Fruit fly (Drosophila melanogaster) whole organism, prepupa: Measurements from ENCODE around the gene CG10561.

Experiments used
- CG16779 ChIP-seq: fragments of 200-800 bp; sonication (Bioruptor generic); optimal IDR thresholded peaks from 3 replicates; lab custom pipeline; 2017; ENCODE audit warnings: missing biosample characterization, mild to moderate bottlenecking, missing genetic modification characterization
- Met ChIP-seq: fragments of 200-800 bp; sonication (Bioruptor generic); optimal IDR thresholded peaks from 3 replicates; lab custom pipeline; 2016; ENCODE audit warnings: missing biosample characterization, missing genetic modification characterization
- vri ChIP-seq: fragments of 200-800 bp; sonication (Bioruptor generic); optimal IDR thresholded peaks from 3 replicates; lab custom pipeline; 2016; ENCODE audit warnings: missing biosample characterization, mild to moderate bottlenecking, missing genetic modification characterization

dm6 chr2L:19144115-19144514 is 29.9 kb downstream of the CG10561 start:
- TF ChIP-seq Met (GFP tag; lab: Kevin White, UChicago) (no peak), vri (GFP tag; lab: Kevin White, UChicago) (no peak), CG16779 (tag; lab: Kevin White, UChicago) (no peak)
